Worm (Caenorhabditis elegans) whole organism, dauer: Measurements from ENCODE around the gene F59E11.5.

Experiments
- unc-62 ChIP-seq: sonication (generic microtip); optimal IDR thresholded peaks from 2 replicates; lab custom pipeline; 2017; ENCODE audit warnings: missing biosample characterization, missing genetic modification reagents, missing genetic modification characterization

The F59E11.5 gene

DNA sequence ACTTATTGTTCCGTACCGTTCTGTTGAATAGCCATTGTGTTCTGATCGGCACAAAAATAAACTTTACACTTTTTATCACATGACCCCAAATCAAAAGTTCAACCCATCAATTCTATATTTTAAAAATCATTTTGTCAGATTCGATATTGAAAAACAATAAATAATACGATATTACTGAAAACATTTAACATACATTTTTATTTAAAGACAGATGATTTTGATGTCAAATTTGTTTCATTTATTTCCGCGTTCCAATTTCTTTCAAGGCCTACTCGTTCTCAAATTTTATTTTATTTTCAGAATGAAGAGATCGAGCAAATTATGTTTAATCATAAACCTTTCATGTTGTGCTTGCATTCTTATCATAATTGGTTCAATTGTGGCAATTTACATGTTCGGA, at the start of gene F59E11.5:
Gene F59E11.5 (plus strand): TSS at position 301 of the 400 bp plus-strand sequence.
- no peak for TF ChIP-seq unc-62 (GFP tag; lab: Kevin White, UChicago)

ce11 chrV:8946142-8946541, 48.8 kb upstream of the F59E11.5 start:
- TF ChIP-seq unc-62 (GFP tag; lab: Kevin White, UChicago): no peak

- no peak for TF ChIP-seq unc-62 (GFP tag; lab: Kevin White, UChicago)
These were observed 47.4 kb upstream of the F59E11.5 start, which contains the start of gene gck-1 for ce11 chrV:8947499-8947898. TSS of gene gck-1 (plus strand) at chrV:8947799.

ce11 chrV:8948365-8948764, 46.5 kb upstream of the F59E11.5 start:
- TF ChIP-seq unc-62 (GFP tag; lab: Kevin White, UChicago): no peak

ce11 chrV:8948996-8949395, 45.9 kb upstream of the F59E11.5 start:
- TF ChIP-seq unc-62 (GFP tag; lab: Kevin White, UChicago): no peak

DNA sequence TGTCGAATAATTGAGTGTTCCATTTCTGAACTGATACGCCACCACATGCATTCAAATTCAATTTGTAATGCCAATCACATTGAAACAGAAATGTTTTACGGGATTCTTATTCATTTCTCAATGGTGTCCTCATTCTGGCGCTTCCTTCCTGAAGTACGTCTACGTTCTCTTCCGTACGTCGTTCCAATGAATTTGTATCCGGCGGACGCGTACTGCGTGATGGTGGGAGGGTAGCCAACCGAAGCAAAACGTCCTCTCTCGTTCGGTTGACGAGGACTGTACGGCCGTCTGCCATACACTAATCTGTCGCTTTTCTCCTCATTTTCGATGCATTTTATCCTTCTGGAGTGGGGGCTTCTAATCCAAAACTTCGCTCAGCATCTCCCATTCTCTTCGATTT, 45.0 kb upstream of the F59E11.5 start:
- no peak for TF ChIP-seq unc-62 (GFP tag; lab: Kevin White, UChicago)

ce11 chrV:8956387-8957095, 38.4 kb upstream of the F59E11.5 start, which contains the start of gene ttc-17:
TSS of gene ttc-17 (plus strand) at chrV:8957045.
- TF ChIP-seq unc-62 (GFP tag; lab: Kevin White, UChicago): no peak

DNA sequence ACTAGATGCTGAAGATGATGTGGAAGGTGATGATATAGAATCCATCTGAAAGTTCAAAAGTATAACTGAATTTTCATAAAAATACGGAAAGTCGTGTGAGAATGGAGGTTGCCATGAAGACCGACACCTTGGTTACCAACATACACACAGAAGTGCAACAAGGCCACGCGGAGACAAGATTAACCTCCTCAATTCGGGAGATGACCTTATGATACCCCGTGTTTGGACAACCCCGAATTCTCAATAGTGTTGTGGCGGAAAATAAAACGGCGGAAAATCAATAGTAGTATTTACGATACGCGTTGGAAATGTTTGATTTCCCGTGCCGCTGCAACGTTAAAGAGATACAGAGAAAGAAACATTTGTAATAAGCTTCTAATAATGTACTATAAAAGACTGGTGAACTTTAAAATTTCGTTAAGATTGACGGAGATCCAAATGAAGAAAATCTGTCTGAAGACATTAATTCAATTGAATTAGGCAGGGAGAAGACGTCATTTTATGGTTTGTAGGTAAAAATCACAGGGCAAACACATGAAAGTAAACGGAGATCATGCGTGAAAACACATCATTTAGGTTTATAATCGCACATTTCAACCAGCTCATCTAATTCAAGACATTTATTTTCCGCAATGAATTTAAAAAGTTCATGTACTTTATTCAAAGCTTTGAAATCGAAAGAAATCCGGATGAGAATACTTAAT, 30.7 kb upstream of the F59E11.5 start, which contains the start of gene nhr-44:
Gene nhr-44 (minus strand): TSS at position 51 of the 704 bp plus-strand sequence.
- TF ChIP-seq unc-62 (GFP tag; lab: Kevin White, UChicago): no peak

ce11 chrV:8966086-8966485, 28.8 kb upstream of the F59E11.5 start, which contains the start of gene nhr-219:
TSS of gene nhr-219 (minus strand) at chrV:8966186.
- TF ChIP-seq unc-62 (GFP tag; lab: Kevin White, UChicago): no peak

ce11 chrV:8972271-8972670, 22.6 kb upstream of the F59E11.5 start, which contains the start of gene nhr-195:
TSS of gene nhr-195 (minus strand) at chrV:8972371.
- TF ChIP-seq unc-62 (GFP tag; lab: Kevin White, UChicago): no peak

ce11 chrV:8974889-8975422, 19.9 kb upstream of the F59E11.5 start, which contains the start of gene nhr-143:
TSS of gene nhr-143 (minus strand) at chrV:8974939.
- TF ChIP-seq unc-62 (GFP tag; lab: Kevin White, UChicago): no peak

- no peak for TF ChIP-seq unc-62 (GFP tag; lab: Kevin White, UChicago)
These were observed 17.0 kb upstream of the F59E11.5 start for ce11 chrV:8977895-8978294.

DNA sequence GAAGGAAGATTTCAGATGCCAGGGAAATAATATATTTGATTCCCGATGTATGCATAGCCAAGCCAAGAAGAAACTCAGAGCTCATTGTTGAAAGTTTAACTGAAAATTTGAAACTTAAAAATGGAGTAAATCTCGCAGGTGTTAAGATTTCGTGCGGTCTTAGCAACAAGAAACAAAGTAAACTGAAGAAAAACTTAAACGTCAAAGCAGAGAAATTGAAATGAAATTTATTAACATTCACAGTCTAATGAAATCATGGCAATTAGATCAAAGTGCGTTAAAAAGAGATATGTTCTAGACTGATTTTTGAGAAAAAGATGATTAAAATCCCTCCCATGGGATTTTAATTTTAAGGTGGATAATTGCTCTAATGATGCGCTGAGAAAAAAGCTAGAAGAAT, 14.1 kb upstream of the F59E11.5 start, which contains the start of gene str-84:
Gene str-84 (minus strand): TSS at position 101 of the 400 bp plus-strand sequence.
- TF ChIP-seq unc-62 (GFP tag; lab: Kevin White, UChicago): no peak

DNA sequence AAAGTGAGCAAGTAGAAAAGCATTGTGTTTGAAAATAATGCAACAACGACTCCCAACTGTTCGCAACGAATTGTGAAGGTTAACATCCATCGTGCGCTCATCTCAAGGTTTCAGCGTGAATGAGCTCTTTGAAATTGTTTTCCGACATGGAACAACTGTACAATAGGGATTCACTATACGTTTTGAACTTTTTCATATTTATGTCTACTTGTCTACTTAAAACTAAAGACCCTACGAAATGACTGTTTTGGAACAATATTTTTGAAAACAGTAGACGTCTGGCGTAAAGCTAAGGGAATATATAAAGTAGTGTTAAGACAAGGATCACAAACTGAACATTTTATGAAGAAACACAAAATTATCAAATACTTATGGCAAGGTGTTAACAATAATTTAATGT, 11.3 kb upstream of the F59E11.5 start, which contains the start of gene str-86:
Gene str-86 (minus strand): TSS at position 101 of the 400 bp plus-strand sequence.
- no peak for TF ChIP-seq unc-62 (GFP tag; lab: Kevin White, UChicago)

- TF ChIP-seq unc-62 (GFP tag; lab: Kevin White, UChicago): no peak
These were observed 10.1 kb upstream of the F59E11.5 start for ce11 chrV:8984783-8985182.

- no peak for TF ChIP-seq unc-62 (GFP tag; lab: Kevin White, UChicago)
These were observed 9.2 kb upstream of the F59E11.5 start, which contains the start of gene str-85 for ce11 chrV:8985740-8986139. TSS of gene str-85 (minus strand) at chrV:8985840.
